Worm (Caenorhabditis elegans): Measurements from ENCODE around the gene F14H12.8.

DNA sequence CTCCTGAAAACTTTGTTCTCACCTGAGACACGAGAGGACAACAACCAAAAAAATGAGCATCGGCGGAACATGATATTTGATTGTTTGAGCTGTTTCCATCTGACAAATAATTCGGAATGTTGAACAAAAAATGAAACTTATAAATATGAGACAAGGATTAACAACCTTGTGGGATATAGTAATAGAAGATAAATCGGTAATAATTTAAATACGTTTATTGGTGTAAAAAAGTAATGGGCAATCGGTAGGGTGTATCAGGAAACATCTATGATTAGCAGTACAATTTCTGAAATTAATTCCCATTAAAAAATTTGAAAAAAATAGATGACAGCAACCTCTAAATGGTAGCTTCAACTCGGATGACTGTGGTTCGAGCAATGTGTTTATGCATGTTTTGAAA lies 2.6 kb upstream of the F14H12.8 start, which contains the start of gene R160.10:
- TF ChIP-seq T22C8.4 (GFP tag; IDR thresholded peaks at IDR 0.05) (no peak), med-1 (GFP tag; optimal IDR thresholded peaks at IDR 0.05; ENCODE audit: insufficient read depth) (no peak), ztf-23 (GFP tag; IDR thresholded peaks at IDR 0.05) (no peak), cog-1 (tag; optimal IDR thresholded peaks at IDR 0.05) (no peak), flt-1 (GFP tag; IDR thresholded peaks at IDR 0.05) (no peak)
